Worm (Caenorhabditis elegans): ENCODE measurements around the gene K08C7.7.
"Not testable (repeated sequence)": the region's sequence is repeated elsewhere in the genome, so short reads cannot be mapped to it uniquely, and the experiment has no call there.

K08C7.7 gene

DNA sequence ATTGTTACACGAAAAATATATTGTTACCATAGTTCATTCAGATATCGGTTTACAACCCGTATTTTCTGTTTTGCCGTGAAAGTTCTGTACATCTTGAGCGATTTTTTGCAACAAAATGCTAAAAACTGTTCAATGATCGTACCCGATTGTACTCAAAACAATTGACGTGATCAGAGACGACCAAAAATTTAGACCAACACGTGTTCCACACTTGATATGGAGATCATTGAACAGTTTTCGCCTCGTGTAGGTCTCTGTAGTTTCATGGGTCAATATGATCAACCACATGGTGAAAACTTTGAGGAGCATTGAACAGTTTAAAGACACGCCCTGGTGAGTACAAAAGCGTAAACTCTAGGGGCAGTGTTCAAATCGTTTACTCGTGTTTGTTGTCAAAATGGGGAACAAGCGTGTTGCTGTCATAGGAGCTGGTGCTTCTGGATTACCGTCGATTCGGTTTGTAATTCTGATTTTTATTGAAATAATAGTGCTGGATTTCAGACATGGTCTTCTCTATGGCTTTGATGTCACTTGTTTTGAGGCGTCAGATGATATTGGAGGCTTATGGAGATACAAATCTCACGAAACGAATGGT, 18.0 kb downstream of the K08C7.7 start, which contains the start of gene fmo-2:
Gene fmo-2 (plus strand): TSS at position 370 of the 595 bp plus-strand sequence.
- TF ChIP-seq tlf-1 (GFP tag; optimal IDR thresholded peaks at IDR 0.05), result no peak
- no peak for TF ChIP-seq nhr-90 (tag; optimal IDR thresholded peaks at IDR 0.05)
- no peak for TF ChIP-seq tbp1 (GFP tag; optimal IDR thresholded peaks at IDR 0.05)
- no peak for TF ChIP-seq somi-1 (GFP tag; optimal IDR thresholded peaks at IDR 0.05)
- no peak for TF ChIP-seq T07F8.4 (tag; optimal IDR thresholded peaks at IDR 0.05)
- no peak for TF ChIP-seq dpff-1 (tag; optimal IDR thresholded peaks at IDR 0.05)
- TF ChIP-seq K11D2.4 (GFP tag; IDR thresholded peaks at IDR 0.05), result no peak
- TF ChIP-seq zfh-2 (GFP tag; conservative IDR thresholded peaks at IDR 0.05), result no peak
- no peak for TF ChIP-seq egrh-3 (GFP tag; IDR thresholded peaks at IDR 0.05)
- no peak for TF ChIP-seq ztf-26 (tag; optimal IDR thresholded peaks at IDR 0.05)
- TF ChIP-seq lin-35 (GFP tag; optimal IDR thresholded peaks at IDR 0.05), result no peak
- no peak for TF ChIP-seq Y67H2A.10 (GFP tag; conservative IDR thresholded peaks at IDR 0.05)

DNA sequence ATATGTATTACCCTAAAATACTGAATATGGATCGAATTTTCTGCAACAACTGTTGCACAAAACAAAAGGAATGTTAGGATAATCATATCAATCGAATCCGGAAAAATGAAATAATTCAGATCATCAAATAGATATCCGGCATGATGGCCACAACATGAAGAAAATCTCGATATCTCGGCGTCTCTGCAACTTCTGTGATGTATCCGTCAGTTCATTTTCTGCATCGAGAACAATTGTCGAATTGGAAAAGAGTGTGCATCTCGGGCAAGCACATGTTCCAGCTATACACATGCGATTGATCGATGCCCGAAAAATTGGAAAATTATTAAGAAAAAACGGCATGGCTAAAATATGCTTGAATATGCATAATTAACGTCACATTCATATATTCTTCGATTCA, 21.5 kb downstream of the K08C7.7 start, which contains the start of the genes K08C7.6 and R102.1:
Gene K08C7.6 (minus strand): TSS at position 101 of the 400 bp plus-strand sequence.
Gene R102.1 (plus strand): TSS at position 291 of the 400 bp plus-strand sequence.
- TF ChIP-seq die-1 (tag; optimal IDR thresholded peaks at IDR 0.05) (no peak), C06A6.2 (GFP tag; conservative IDR thresholded peaks at IDR 0.05) (no peak), F39B2.1 (GFP tag; IDR thresholded peaks at IDR 0.05) (no peak)

DNA sequence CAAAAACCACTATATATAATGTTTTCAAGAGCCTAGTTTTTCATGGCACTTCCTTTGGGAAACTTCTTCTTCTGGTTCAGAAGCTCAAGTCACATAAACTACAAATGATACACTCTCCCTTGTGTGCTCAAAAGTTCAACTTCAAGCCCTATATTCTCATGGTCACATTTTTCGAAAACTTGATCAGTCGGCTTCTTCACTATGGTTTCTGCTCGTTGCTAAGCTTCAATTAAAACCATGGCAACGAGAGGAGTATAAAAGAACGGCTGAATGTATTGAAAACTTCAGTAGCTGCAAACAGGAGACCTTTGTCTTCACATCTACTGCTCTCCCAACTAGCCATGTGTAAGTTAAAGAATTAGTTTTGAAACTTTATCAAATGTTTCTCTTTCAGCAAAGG, 23.1 kb downstream of the K08C7.7 start, which contains the start of gene R102.2:
Gene R102.2 (plus strand): TSS at position 301 of the 400 bp plus-strand sequence.
- not testable (repeated sequence) for TF ChIP-seq nhr-120 (GFP tag; IDR thresholded peaks at IDR 0.05); rec-8 (tag; optimal IDR thresholded peaks at IDR 0.05); egl-18 (GFP tag; IDR thresholded peaks at IDR 0.05)

DNA sequence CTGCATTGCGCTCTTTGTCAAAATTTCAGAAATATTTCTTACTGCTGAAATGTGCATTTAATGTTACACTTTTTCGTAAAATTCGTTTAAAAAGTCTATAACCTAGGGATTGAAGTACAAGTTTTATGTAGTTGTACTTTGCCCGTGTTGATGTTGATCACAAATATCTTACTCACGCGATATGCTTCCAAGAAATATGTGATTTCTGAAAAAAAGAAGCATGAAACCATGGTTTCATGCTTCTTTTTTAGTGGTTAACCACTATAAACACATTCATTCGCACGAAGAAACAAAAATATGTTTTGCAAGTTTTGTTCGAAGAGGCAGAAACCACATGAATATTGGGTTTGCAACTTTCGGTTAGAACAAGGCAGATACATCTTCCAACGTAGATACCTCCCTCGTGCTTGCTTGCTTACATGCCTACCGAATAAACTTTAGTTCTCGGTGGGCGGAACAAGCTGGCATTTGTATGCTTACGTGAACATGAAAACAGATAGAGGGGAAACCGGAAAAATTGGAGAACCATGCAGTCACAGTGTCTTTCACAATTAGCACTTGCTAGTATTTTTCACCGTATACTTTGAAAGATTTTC, 24.8 kb downstream of the K08C7.7 start, which contains the start of gene R102.3:
Gene R102.3 (plus strand): TSS at position 546 of the 596 bp plus-strand sequence.
- TF ChIP-seq ZK185.1 (tag; optimal IDR thresholded peaks at IDR 0.05; ENCODE audit: poor library complexity, severe bottlenecking), result no peak
- no peak for TF ChIP-seq lag-1 (GFP tag; IDR thresholded peaks at IDR 0.05)
- no peak for TF ChIP-seq gei-17 (GFP tag; optimal IDR thresholded peaks at IDR 0.05)
- TF ChIP-seq B0035.1 (tag; optimal IDR thresholded peaks at IDR 0.05), result no peak
- no peak for TF ChIP-seq C17E4.6 (GFP tag; IDR thresholded peaks at IDR 0.05)
- TF ChIP-seq egrh-3 (GFP tag; IDR thresholded peaks at IDR 0.05), result no peak
- TF ChIP-seq tbp1 (GFP tag; optimal IDR thresholded peaks at IDR 0.05), result no peak
- no peak for TF ChIP-seq pha-4 (tag; optimal IDR thresholded peaks at IDR 0.05)
- no peak for TF ChIP-seq hlh-26 (GFP tag; conservative IDR thresholded peaks at IDR 0.05)
- TF ChIP-seq mes-4 (tag; optimal IDR thresholded peaks at IDR 0.05), result no peak
- no peak for TF ChIP-seq hmg-1.2 (GFP tag; IDR thresholded peaks at IDR 0.05)
- TF ChIP-seq snpc-1.3 (tag; optimal IDR thresholded peaks at IDR 0.05; ENCODE audit: insufficient read depth), result no peak
- TF ChIP-seq aptf-3 (GFP tag; IDR thresholded peaks at IDR 0.05), result no peak
- TF ChIP-seq atf-7 (tag; optimal IDR thresholded peaks at IDR 0.05), result no peak
- no peak for TF ChIP-seq repo-1 (tag; optimal IDR thresholded peaks at IDR 0.05)
- no peak for TF ChIP-seq nfya-2 (GFP tag; IDR thresholded peaks at IDR 0.05)
